Worm (Caenorhabditis elegans): ENCODE data around the gene clec-255.

The clec-255 gene

ce11 chrV:18770623-18771022, at the start of gene clec-255:
Gene clec-255 (minus strand): TSS chrV:18770723.
- no peak for TF ChIP-seq unc-62 (GFP tag; optimal IDR thresholded peaks at IDR 0.05)

- TF ChIP-seq unc-62 (GFP tag; optimal IDR thresholded peaks at IDR 0.05), result no peak
Observed at ce11 chrV:18819643-18820042, 49.1 kb upstream of the clec-255 start, which contains the start of gene ncs-5. Gene ncs-5 (plus strand): TSS chrV:18819766.

- no peak for TF ChIP-seq unc-62 (GFP tag; optimal IDR thresholded peaks at IDR 0.05)
Observed at ce11 chrV:18811360-18811759, 40.8 kb upstream of the clec-255 start, which contains the start of gene C54E10.7. Gene C54E10.7 (plus strand): TSS chrV:18811660.

- TF ChIP-seq unc-62 (GFP tag; optimal IDR thresholded peaks at IDR 0.05), result no peak
Observed at ce11 chrV:18810705-18811104, 40.2 kb upstream of the clec-255 start, which contains the start of gene C54E10.3. Gene C54E10.3 (plus strand): TSS chrV:18811005.

- no peak for TF ChIP-seq unc-62 (GFP tag; optimal IDR thresholded peaks at IDR 0.05)
Observed at ce11 chrV:18808621-18809020, 38.1 kb upstream of the clec-255 start, which contains the start of gene C54E10.6. Gene C54E10.6 (minus strand): TSS chrV:18808729.

- TF ChIP-seq unc-62 (GFP tag; optimal IDR thresholded peaks at IDR 0.05), result no peak
Observed at ce11 chrV:18806409-18806808, 35.9 kb upstream of the clec-255 start, which contains the start of gene sri-10. Gene sri-10 (minus strand): TSS chrV:18806509.

- no peak for TF ChIP-seq unc-62 (GFP tag; optimal IDR thresholded peaks at IDR 0.05)
Observed at ce11 chrV:18803260-18803659, 32.7 kb upstream of the clec-255 start, which contains the start of gene C54E10.10. Gene C54E10.10 (minus strand): TSS chrV:18803360.

ce11 chrV:18802077-18802476, 31.6 kb upstream of the clec-255 start, which contains the start of gene C54E10.11:
Gene C54E10.11 (minus strand): TSS chrV:18802177.
- no peak for TF ChIP-seq unc-62 (GFP tag; optimal IDR thresholded peaks at IDR 0.05)

ce11 chrV:18800811-18801210, 30.3 kb upstream of the clec-255 start, which contains the start of gene nhr-170:
Gene nhr-170 (minus strand): TSS chrV:18800826.
- TF ChIP-seq unc-62 (GFP tag; optimal IDR thresholded peaks at IDR 0.05), result no peak

- TF ChIP-seq unc-62 (GFP tag; optimal IDR thresholded peaks at IDR 0.05), result no peak
Observed at ce11 chrV:18790658-18791057, 20.1 kb upstream of the clec-255 start, which contains the start of gene nhr-231. Gene nhr-231 (plus strand): TSS chrV:18790958.

ce11 chrV:18787417-18787918, 16.9 kb upstream of the clec-255 start, which contains the start of gene Y17D7B.2:
Gene Y17D7B.2 (plus strand): TSS chrV:18787739.
- no peak for TF ChIP-seq unc-62 (GFP tag; optimal IDR thresholded peaks at IDR 0.05)

ce11 chrV:18786694-18787093, 16.2 kb upstream of the clec-255 start, which contains the start of gene Y17D7B.3:
Gene Y17D7B.3 (minus strand): TSS chrV:18786794.
- no peak for TF ChIP-seq unc-62 (GFP tag; optimal IDR thresholded peaks at IDR 0.05)

- no peak for TF ChIP-seq unc-62 (GFP tag; optimal IDR thresholded peaks at IDR 0.05)
Observed at ce11 chrV:18783474-18783873, 13.0 kb upstream of the clec-255 start, which contains the start of gene Y17D7B.10. Gene Y17D7B.10 (plus strand): TSS chrV:18783716.

- TF ChIP-seq unc-62 (GFP tag; optimal IDR thresholded peaks at IDR 0.05), result no peak
Observed at ce11 chrV:18782747-18783146, 12.2 kb upstream of the clec-255 start.

ce11 chrV:18780605-18781004, 10.1 kb upstream of the clec-255 start:
- TF ChIP-seq unc-62 (GFP tag; optimal IDR thresholded peaks at IDR 0.05), result no peak

- no peak for TF ChIP-seq unc-62 (GFP tag; optimal IDR thresholded peaks at IDR 0.05)
Observed at ce11 chrV:18776245-18776737, 5.8 kb upstream of the clec-255 start, which contains the start of gene Y17D7B.4. Gene Y17D7B.4 (minus strand): TSS chrV:18776687.

- TF ChIP-seq unc-62 (GFP tag; optimal IDR thresholded peaks at IDR 0.05), result no peak
Observed at ce11 chrV:18772761-18773160, 2.2 kb upstream of the clec-255 start, which contains the start of gene clec-257. Gene clec-257 (plus strand): TSS chrV:18773061.
